Worm (Caenorhabditis elegans) whole organism, L2 larva: ENCODE data around the gene pqn-71.

ENCODE experiments used
- aly-2 ChIP-seq: fragments of 150-350 bp; optimal IDR thresholded peaks from 2 replicates; lab custom pipeline; 2014; ENCODE audit warnings: missing biosample characterization, missing genetic modification characterization
- blmp-1 ChIP-seq: sonication (generic microtip); optimal IDR thresholded peaks from 2 replicates; lab custom pipeline; 2017; ENCODE audit warnings: missing genetic modification characterization, mild to moderate bottlenecking, missing compliant biosample characterization, antibody characterized with exemption, moderate library complexity; ENCODE audit not compliant: insufficient read depth
- ceh-82 ChIP-seq: fragments of 150-350 bp; optimal IDR thresholded peaks from 2 replicates; lab custom pipeline; 2014; ENCODE audit warnings: missing biosample characterization, missing genetic modification characterization
- fos-1 ChIP-seq: fragments of 150-350 bp; optimal IDR thresholded peaks from 2 replicates; lab custom pipeline; 2014; ENCODE audit warnings: missing biosample characterization, missing genetic modification characterization
- gmeb-1 ChIP-seq: fragments of 150-350 bp; optimal IDR thresholded peaks from 2 replicates; lab custom pipeline; 2014; ENCODE audit warnings: missing biosample characterization, missing genetic modification characterization
- lsy-2 ChIP-seq, 2 experiments: fragments of 150-350 bp in 1 of 2; sonication (generic microtip) in 1 of 2; optimal IDR thresholded peaks; 2 replicates each; lab custom pipeline; 2014 to 2017; ENCODE audit warnings: missing biosample characterization in 2 of 2, missing genetic modification characterization in 2 of 2
- mbf-1 ChIP-seq: sonication (generic microtip); optimal IDR thresholded peaks from 2 replicates; lab custom pipeline; 2017; ENCODE audit warnings: missing biosample characterization, missing genetic modification characterization
- nhr-129 ChIP-seq: fragments of 150-350 bp; optimal IDR thresholded peaks from 2 replicates; lab custom pipeline; 2014; ENCODE audit warnings: missing biosample characterization, missing genetic modification characterization
- nhr-23 ChIP-seq: fragments of 150-350 bp; optimal IDR thresholded peaks from 2 replicates; lab custom pipeline; 2014; ENCODE audit warnings: missing biosample characterization, missing genetic modification reagents, missing genetic modification characterization
- nhr-237 ChIP-seq: fragments of 150-350 bp; optimal IDR thresholded peaks from 2 replicates; lab custom pipeline; 2014; ENCODE audit warnings: missing biosample characterization, missing genetic modification characterization
- peb-1 ChIP-seq: fragments of 150-350 bp; optimal IDR thresholded peaks from 2 replicates; lab custom pipeline; 2014; ENCODE audit warnings: missing biosample characterization, missing genetic modification characterization
- ztf-4 ChIP-seq: fragments of 150-350 bp; optimal IDR thresholded peaks from 2 replicates; lab custom pipeline; 2014; ENCODE audit warnings: missing biosample characterization, missing genetic modification characterization

The pqn-71 gene

ce11 chrV:15512856-15513756 is 47.6 kb downstream of the pqn-71 start:
- TF ChIP-seq ceh-82 (tag; lab: Kevin White, UChicago), result no peak
- no peak for TF ChIP-seq ztf-4 (tag; lab: Kevin White, UChicago)
- TF ChIP-seq nhr-23, result no peak
- no peak for TF ChIP-seq gmeb-1 (tag; lab: Kevin White, UChicago)

ce11 chrV:15515365-15515764 is 49.9 kb downstream of the pqn-71 start:
- peak; percentile 2 for TF ChIP-seq fos-1 (tag; lab: Kevin White, UChicago)
- no peak for TF ChIP-seq peb-1 (tag; lab: Kevin White, UChicago)
- peak in 1 of 2 experiments; percentile 13 for TF ChIP-seq lsy-2 (tag; optimal IDR thresholded peaks at IDR 0.05; lab: Kevin White, UChicago)
- TF ChIP-seq aly-2 (tag; lab: Kevin White, UChicago), result no peak
- TF ChIP-seq nhr-237, result no peak
- peak; percentile 35 for TF ChIP-seq nhr-129

ce11 chrV:15516476-15516875 is 51.0 kb downstream of the pqn-71 start:
- no peak for TF ChIP-seq blmp-1 (tag; lab: Kevin White, UChicago)
- TF ChIP-seq mbf-1, result no peak
